Fruit fly (Drosophila melanogaster) whole organism, wandering third instar larva: ENCODE measurements around the gene Ir94f.

Experiments
- Abd-B ChIP-seq: fragments of >200 bp; optimal IDR thresholded peaks from 2 replicates; lab custom pipeline; 2017; ENCODE audit warnings: missing biosample characterization, missing genetic modification characterization
- CG32264 ChIP-seq: fragments of 200-800 bp; sonication (Bioruptor generic); optimal IDR thresholded peaks from 2 replicates; lab custom pipeline; 2016; ENCODE audit warnings: missing biosample characterization, missing genetic modification characterization
- CG9705 ChIP-seq: fragments of 200-800 bp; sonication (Bioruptor generic); optimal IDR thresholded peaks from 2 replicates; lab custom pipeline; 2018; ENCODE audit warnings: missing biosample characterization, mild to moderate bottlenecking, missing genetic modification characterization
- CrebA ChIP-seq: fragments of 200-800 bp; sonication (Bioruptor generic); optimal IDR thresholded peaks from 2 replicates; lab custom pipeline; 2016; ENCODE audit warnings: missing biosample characterization, mild to moderate bottlenecking, missing genetic modification characterization, borderline replicate concordance
- Dfd ChIP-seq: fragments of >200 bp; optimal IDR thresholded peaks from 2 replicates; lab custom pipeline; 2017; ENCODE audit warnings: missing biosample characterization, missing genetic modification characterization
- Dif ChIP-seq: fragments of 200-275, 200-300 bp; sonication (Bioruptor generic); optimal IDR thresholded peaks from 2 replicates; lab custom pipeline; 2018; ENCODE audit warnings: missing biosample characterization, missing genetic modification characterization; ENCODE audit not compliant: partially characterized antibody
- GATAd ChIP-seq: sonication (Bioruptor generic); optimal IDR thresholded peaks from 2 replicates; lab custom pipeline; 2016; ENCODE audit warnings: missing biosample characterization, missing genetic modification characterization
- HLH106 ChIP-seq: fragments of 200-800 bp; optimal IDR thresholded peaks from 3 replicates; lab custom pipeline; 2019; ENCODE audit warnings: missing biosample characterization, mild to moderate bottlenecking, missing genetic modification characterization, moderate library complexity
- Hnf4 ChIP-seq: fragments of 200-800 bp; sonication (Bioruptor generic); optimal IDR thresholded peaks from 2 replicates; lab custom pipeline; 2016; ENCODE audit warnings: missing biosample characterization, mild to moderate bottlenecking, missing genetic modification characterization
- Hr78 ChIP-seq: fragments of >200 bp; optimal IDR thresholded peaks from 2 replicates; lab custom pipeline; 2017; ENCODE audit warnings: missing biosample characterization, missing genetic modification characterization
- Hr83 ChIP-seq: fragments of 200-300 bp; sonication (Bioruptor generic); optimal IDR thresholded peaks from 2 replicates; lab custom pipeline; 2016; ENCODE audit warnings: missing biosample characterization, mild to moderate bottlenecking, missing genetic modification characterization, moderate library complexity; ENCODE audit not compliant: poor library complexity, severe bottlenecking
- Jra ChIP-seq: sonication (Bioruptor generic); optimal IDR thresholded peaks from 2 replicates; lab custom pipeline; 2016; ENCODE audit warnings: missing biosample characterization, missing genetic modification characterization
- Mio ChIP-seq: sonication (Bioruptor generic); optimal IDR thresholded peaks from 2 replicates; lab custom pipeline; 2016; ENCODE audit warnings: missing biosample characterization, missing genetic modification characterization
- Myc ChIP-seq: fragments of >200 bp; optimal IDR thresholded peaks from 2 replicates; lab custom pipeline; 2017
- N ChIP-seq: fragments of >200 bp; optimal IDR thresholded peaks from 2 replicates; lab custom pipeline; 2018; ENCODE audit warnings: missing biosample characterization, missing external identifiers, missing genetic modification characterization
- OdsH ChIP-seq: fragments of 200-800 bp; sonication (Bioruptor generic); optimal IDR thresholded peaks from 2 replicates; lab custom pipeline; 2016; ENCODE audit warnings: missing biosample characterization, mild to moderate bottlenecking, missing genetic modification characterization
- Rel ChIP-seq, 2 experiments: fragments of 200-800 bp; sonication (Bioruptor generic) in 1 of 2; optimal IDR thresholded peaks; 2 replicates in 1 of 2; 3 replicates in 1 of 2; lab custom pipeline; 2016 to 2019; ENCODE audit warnings: mild to moderate bottlenecking in 2 of 2, missing biosample characterization in 2 of 2, missing genetic modification characterization in 2 of 2, moderate library complexity in 1 of 2
- Sp1 ChIP-seq: fragments of 200-800 bp; sonication (Bioruptor generic); optimal IDR thresholded peaks from 3 replicates; lab custom pipeline; 2019; ENCODE audit warnings: missing biosample characterization, mild to moderate bottlenecking, missing genetic modification characterization, moderate library complexity
- Vsx2 ChIP-seq: fragments of 200-300, 225-300 bp; sonication (Bioruptor generic); optimal IDR thresholded peaks from 2 replicates; lab custom pipeline; 2018; ENCODE audit warnings: missing biosample characterization, missing genetic modification characterization; ENCODE audit not compliant: partially characterized antibody
- br ChIP-seq: fragments of 200-800 bp; sonication (Bioruptor generic); optimal IDR thresholded peaks from 2 replicates; lab custom pipeline; 2016; ENCODE audit warnings: missing biosample characterization, missing genetic modification characterization
- brk ChIP-seq: fragments of 200-800 bp; sonication (Bioruptor generic); optimal IDR thresholded peaks from 2 replicates; lab custom pipeline; 2016; ENCODE audit warnings: missing biosample characterization, mild to moderate bottlenecking, missing genetic modification characterization
- dl ChIP-seq, 2 experiments: fragments of 175-275, 200-275 bp in 1 of 2; fragments of 200-275 bp in 1 of 2; sonication (Bioruptor generic); optimal IDR thresholded peaks; lab custom pipeline; 2018; ENCODE audit warnings: mild to moderate bottlenecking in 2 of 2, missing biosample characterization in 2 of 2, missing genetic modification characterization in 2 of 2, moderate library complexity in 2 of 2; ENCODE audit not compliant: partially characterized antibody in 2 of 2, insufficient read depth in 1 of 2
- dmrt93B ChIP-seq: fragments of 200-800 bp; sonication (Bioruptor generic); optimal IDR thresholded peaks from 2 replicates; lab custom pipeline; 2018; ENCODE audit warnings: missing biosample characterization, mild to moderate bottlenecking, missing genetic modification characterization
- dsf ChIP-seq: sonication (Bioruptor generic); optimal IDR thresholded peaks from 2 replicates; lab custom pipeline; 2016; ENCODE audit warnings: missing biosample characterization, missing genetic modification characterization, borderline replicate concordance
- ey ChIP-seq: fragments of 200-800 bp; sonication (Bioruptor generic); optimal IDR thresholded peaks from 2 replicates; lab custom pipeline; 2016; ENCODE audit warnings: missing biosample characterization, missing genetic modification characterization
- foxo ChIP-seq, 2 experiments: fragments of 200-800 bp; sonication (Bioruptor generic); optimal IDR thresholded peaks; 2 replicates in 1 of 2; 3 replicates in 1 of 2; lab custom pipeline; 2016 to 2017; ENCODE audit warnings: missing biosample characterization in 2 of 2, missing genetic modification characterization in 2 of 2
- fru ChIP-seq: fragments of 200-800 bp; sonication (Bioruptor generic); optimal IDR thresholded peaks from 3 replicates; lab custom pipeline; 2016; ENCODE audit warnings: missing biosample characterization, mild to moderate bottlenecking, missing genetic modification characterization
- h ChIP-seq: fragments of 200-800 bp; sonication (Bioruptor generic); optimal IDR thresholded peaks from 3 replicates; lab custom pipeline; 2016; ENCODE audit warnings: missing biosample characterization, mild to moderate bottlenecking, missing genetic modification characterization
- jim ChIP-seq: fragments of 175-275, 200-325 bp; sonication (Bioruptor generic); optimal IDR thresholded peaks from 2 replicates; lab custom pipeline; 2016; ENCODE audit warnings: missing biosample characterization, mild to moderate bottlenecking, missing genetic modification characterization
- lola ChIP-seq: fragments of >200 bp; optimal IDR thresholded peaks from 2 replicates; lab custom pipeline; 2017; ENCODE audit warnings: missing biosample characterization, missing genetic modification characterization
- pan ChIP-seq: fragments of >200 bp; optimal IDR thresholded peaks from 2 replicates; lab custom pipeline; 2017
- psq ChIP-seq: fragments of 200-800 bp; sonication (Bioruptor generic); optimal IDR thresholded peaks from 3 replicates; lab custom pipeline; 2017; ENCODE audit warnings: missing biosample characterization, mild to moderate bottlenecking, missing genetic modification characterization, moderate library complexity
- rgr ChIP-seq: fragments of 200-800 bp; sonication (Bioruptor generic); optimal IDR thresholded peaks from 3 replicates; lab custom pipeline; 2016; ENCODE audit warnings: missing biosample characterization, mild to moderate bottlenecking, missing genetic modification characterization
- sage ChIP-seq: fragments of 200-800 bp; sonication (Bioruptor generic); optimal IDR thresholded peaks from 2 replicates; lab custom pipeline; 2016; ENCODE audit warnings: missing biosample characterization, mild to moderate bottlenecking, missing genetic modification characterization
- sv ChIP-seq: fragments of 200-800 bp; sonication (Bioruptor generic); optimal IDR thresholded peaks from 3 replicates; lab custom pipeline; 2016; ENCODE audit warnings: missing biosample characterization, missing genetic modification characterization
- tai ChIP-seq: sonication (Bioruptor generic); optimal IDR thresholded peaks from 2 replicates; lab custom pipeline; 2016; ENCODE audit warnings: missing biosample characterization, missing genetic modification characterization
- usp ChIP-seq: fragments of >200 bp; optimal IDR thresholded peaks from 2 replicates; lab custom pipeline; 2017; ENCODE audit warnings: missing biosample characterization, missing genetic modification characterization
- woc ChIP-seq: sonication (Bioruptor generic); optimal IDR thresholded peaks from 2 replicates; lab custom pipeline; 2016; ENCODE audit warnings: missing biosample characterization, mild to moderate bottlenecking, missing genetic modification characterization

Ir94f gene

DNA sequence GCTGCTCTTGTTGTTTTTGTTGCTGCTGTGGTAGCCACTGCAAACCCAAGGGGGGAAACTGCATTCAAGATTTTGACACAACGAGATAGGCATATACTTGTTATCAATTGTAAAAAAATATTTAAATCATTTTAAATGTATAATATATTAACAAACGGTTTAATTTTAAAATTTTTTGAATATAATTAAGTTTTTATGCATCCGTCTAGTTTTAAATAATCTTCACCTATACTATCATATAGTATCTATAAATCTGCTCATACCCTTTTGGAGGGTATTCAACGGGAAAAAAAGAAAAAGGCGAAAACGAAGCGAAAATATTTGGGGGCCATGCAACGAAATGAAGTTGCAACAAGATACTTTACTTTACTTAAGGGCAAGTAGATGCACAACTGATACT is 14.8 kb downstream of the Ir94f start:
- TF ChIP-seq Myc (lab: Kevin White, UChicago): no peak
- TF ChIP-seq CrebA (GFP tag; lab: Kevin White, UChicago): no peak
- peak; percentile 82 for TF ChIP-seq psq
- no peak for TF ChIP-seq sv
- no peak for TF ChIP-seq tai (GFP tag; lab: Kevin White, UChicago)
- TF ChIP-seq brk (GFP tag; lab: Kevin White, UChicago): no peak
- peak; percentile 20 for TF ChIP-seq CG9705 (GFP tag; lab: Kevin White, UChicago)
- TF ChIP-seq HLH106 (tag; lab: Kevin White, UChicago): peak; percentile 78
- no peak for TF ChIP-seq Jra (GFP tag; lab: Kevin White, UChicago)
- TF ChIP-seq h (GFP tag; lab: Kevin White, UChicago): peak; percentile 61
- peak; percentile 48 for TF ChIP-seq woc (GFP tag; lab: Kevin White, UChicago)
- peak; percentile 43 for TF ChIP-seq fru
- TF ChIP-seq ey (GFP tag; lab: Kevin White, UChicago): peak; percentile 19
- no peak for TF ChIP-seq Hnf4 (GFP tag; lab: Kevin White, UChicago)
- peak; percentile 61 for TF ChIP-seq rgr
- peak; percentile 71 for TF ChIP-seq OdsH (GFP tag; lab: Kevin White, UChicago)
- TF ChIP-seq foxo (GFP tag; optimal IDR thresholded peaks at IDR 0.05; lab: Kevin White, UChicago): peak in 1 of 2 experiments; percentile 72
- TF ChIP-seq dmrt93B (GFP tag; lab: Kevin White, UChicago): peak; percentile 29
- TF ChIP-seq Sp1 (GFP tag; lab: Kevin White, UChicago): peak; percentile 87

DNA sequence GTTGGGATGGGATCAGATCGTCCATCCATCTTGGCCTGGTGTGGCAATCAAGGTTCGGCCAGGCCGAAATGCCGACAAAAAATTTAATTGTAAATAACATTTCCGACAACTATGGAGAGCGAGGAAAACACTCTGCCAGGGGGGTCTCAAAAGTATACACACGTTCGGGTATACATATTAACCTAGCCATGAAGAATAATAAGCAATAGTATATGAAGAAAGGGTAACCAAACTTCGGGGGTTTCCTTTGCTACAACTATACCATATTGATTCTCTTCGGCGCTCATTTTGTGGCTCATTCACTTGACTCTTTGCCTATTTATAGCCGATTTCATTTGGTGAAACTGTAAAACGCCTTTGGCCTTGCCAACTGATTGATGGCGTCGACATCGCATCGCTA is 15.6 kb downstream of the Ir94f start:
- TF ChIP-seq Mio (GFP tag; lab: Kevin White, UChicago) (no peak), sage (no peak), rgr (no peak), dsf (GFP tag; lab: Kevin White, UChicago) (no peak), h (GFP tag; lab: Kevin White, UChicago) (no peak)

DNA sequence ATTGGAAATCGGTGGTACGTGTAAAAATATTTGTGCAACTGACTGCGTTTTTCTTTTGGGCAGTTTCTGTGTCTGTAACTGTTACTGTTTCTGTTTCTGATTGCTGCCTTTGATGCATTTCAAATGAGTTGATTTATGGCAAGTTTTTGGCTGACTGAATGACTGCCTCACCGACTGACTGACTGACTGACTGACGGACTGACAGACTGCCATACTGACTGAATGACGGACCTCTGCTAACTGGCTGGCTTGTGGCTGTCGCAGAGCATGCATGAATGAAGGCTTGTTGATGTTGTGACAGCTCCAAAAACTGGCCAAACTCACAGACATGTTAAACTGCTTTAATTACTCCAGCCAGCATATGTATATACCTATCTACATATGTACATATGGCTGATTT is 21.8 kb downstream of the Ir94f start:
- no peak for TF ChIP-seq Abd-B
- TF ChIP-seq sage: no peak
- TF ChIP-seq rgr: no peak
- no peak for TF ChIP-seq Hr83 (GFP tag; lab: Kevin White, UChicago)
- no peak for TF ChIP-seq HLH106 (tag; lab: Kevin White, UChicago)
- no peak for TF ChIP-seq Rel (GFP tag; optimal IDR thresholded peaks at IDR 0.05; lab: Kevin White, UChicago)
- no peak for TF ChIP-seq Rel (tag; optimal IDR thresholded peaks at IDR 0.05; lab: Kevin White, UChicago)

DNA sequence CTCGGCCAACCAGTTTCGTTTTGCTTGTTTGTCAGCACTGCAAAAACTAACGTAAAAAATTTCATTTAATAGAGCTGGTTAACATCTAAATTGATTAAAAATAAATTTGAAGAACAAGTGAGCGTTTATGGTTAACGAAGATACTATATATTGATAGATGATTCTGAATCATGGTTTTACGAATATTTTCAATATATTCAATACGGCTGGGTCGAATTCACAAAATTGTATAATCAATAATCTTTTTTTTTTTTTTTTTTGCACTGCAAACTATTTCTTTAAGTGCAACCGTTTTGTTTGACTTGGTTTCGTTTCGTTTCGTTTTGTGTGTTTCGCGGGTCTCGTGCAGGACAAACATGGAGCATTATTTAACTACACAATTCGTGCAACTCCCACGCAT is 23.1 kb downstream of the Ir94f start:
- TF ChIP-seq ey (GFP tag; lab: Kevin White, UChicago) (peak; percentile 41), brk (GFP tag; lab: Kevin White, UChicago) (no peak), foxo (GFP tag; optimal IDR thresholded peaks at IDR 0.05; lab: Kevin White, UChicago) (peak in 1 of 2 experiments; percentile 63), OdsH (GFP tag; lab: Kevin White, UChicago) (peak; percentile 57), Mio (GFP tag; lab: Kevin White, UChicago) (no peak), br (GFP tag; lab: Kevin White, UChicago) (peak; percentile 8), lola (GFP tag; lab: Kevin White, UChicago) (no peak), Hr83 (GFP tag; lab: Kevin White, UChicago) (no peak), tai (GFP tag; lab: Kevin White, UChicago) (peak; percentile 26), pan (lab: Kevin White, UChicago) (no peak), Rel (GFP tag; optimal IDR thresholded peaks at IDR 0.05; lab: Kevin White, UChicago) (no peak), Rel (tag; optimal IDR thresholded peaks at IDR 0.05; lab: Kevin White, UChicago) (no peak), Hnf4 (GFP tag; lab: Kevin White, UChicago) (no peak), CG32264 (no peak), dl (GFP tag; optimal IDR thresholded peaks at IDR 0.05; lab: Kevin White, UChicago; ENCODE audit: insufficient read depth in 1 of 2, partially characterized antibody in 2 of 2) (no peak), Hr78 (GFP tag; lab: Kevin White, UChicago) (no peak), woc (GFP tag; lab: Kevin White, UChicago) (peak; percentile 6), Abd-B (no peak), CG9705 (GFP tag; lab: Kevin White, UChicago) (no peak), Myc (lab: Kevin White, UChicago) (no peak), HLH106 (tag; lab: Kevin White, UChicago) (peak; percentile 54), Sp1 (GFP tag; lab: Kevin White, UChicago) (peak; percentile 56), dmrt93B (GFP tag; lab: Kevin White, UChicago) (no peak), Dfd (GFP tag; lab: Kevin White, UChicago) (no peak), sage (no peak), jim (GFP tag; lab: Kevin White, UChicago) (no peak), CrebA (GFP tag; lab: Kevin White, UChicago) (no peak), usp (GFP tag; lab: Kevin White, UChicago) (no peak), Vsx2 (GFP tag; lab: Kevin White, UChicago) (no peak), h (GFP tag; lab: Kevin White, UChicago) (peak; percentile 59), N (no peak), dsf (GFP tag; lab: Kevin White, UChicago) (no peak), Jra (GFP tag; lab: Kevin White, UChicago) (no peak), psq (peak; percentile 29), Dif (GFP tag; lab: Kevin White, UChicago) (no peak), fru (peak; percentile 67), sv (no peak), rgr (peak; percentile 45), GATAd (no peak)
- TF ChIP-seq, all 38 proteins: peak for 12
